Fruit fly (Drosophila melanogaster) whole organism, embryonic: ENCODE data around the gene scrt.

ENCODE experiments used
- ATbp ChIP-seq: fragments of 200-800 bp; sonication (Bioruptor generic); optimal IDR thresholded peaks from 2 replicates; lab custom pipeline; 2017; ENCODE audit warnings: missing biosample characterization, mild to moderate bottlenecking, missing genetic modification characterization, missing genetic modification reagents
- Atf-2 ChIP-seq: fragments of 200-800 bp; sonication (Bioruptor generic); optimal IDR thresholded peaks from 2 replicates; lab custom pipeline; 2016; ENCODE audit warnings: missing biosample characterization, missing genetic modification characterization
- CG10267 ChIP-seq: fragments of 200-800 bp; sonication (Bioruptor generic); optimal IDR thresholded peaks from 2 replicates; lab custom pipeline; 2018; ENCODE audit warnings: missing biosample characterization, mild to moderate bottlenecking, missing genetic modification characterization, moderate library complexity
- CG10565 ChIP-seq: fragments of 200-800 bp; sonication (Bioruptor generic); optimal IDR thresholded peaks from 3 replicates; lab custom pipeline; 2016; ENCODE audit warnings: missing biosample characterization, mild to moderate bottlenecking, missing genetic modification characterization
- CG11560 ChIP-seq: fragments of 200-800 bp; sonication (Bioruptor generic); IDR thresholded peaks from 3 replicates; pipeline ENCODE4 v1.3.6; 2022; ENCODE audit warnings: missing biosample characterization, missing genetic modification characterization
- CG12155 ChIP-seq: fragments of 200-800 bp; sonication (Bioruptor generic); optimal IDR thresholded peaks from 3 replicates; lab custom pipeline; 2016; ENCODE audit warnings: missing biosample characterization, missing genetic modification characterization
- CG1233 ChIP-seq: fragments of 200-800 bp; sonication (Bioruptor generic); optimal IDR thresholded peaks from 4 replicates; lab custom pipeline; 2018; ENCODE audit warnings: missing biosample characterization, mild to moderate bottlenecking, missing genetic modification characterization
- CG13123 ChIP-seq: fragments of 200-800 bp; sonication (Bioruptor generic); optimal IDR thresholded peaks from 2 replicates; lab custom pipeline; 2016; ENCODE audit warnings: missing biosample characterization, missing genetic modification characterization
- CG14014 ChIP-seq: fragments of 200-800 bp; sonication (Bioruptor generic); IDR thresholded peaks from 2 replicates; pipeline ENCODE4 v1.3.6; 2022; ENCODE audit warnings: missing biosample characterization, missing genetic modification characterization
- CG15073 ChIP-seq: fragments of 200-800 bp; sonication (Bioruptor generic); optimal IDR thresholded peaks from 2 replicates; lab custom pipeline; 2016; ENCODE audit warnings: missing biosample characterization, missing genetic modification characterization
- CG18011 ChIP-seq: fragments of 200-800 bp; sonication (Bioruptor generic); optimal IDR thresholded peaks from 2 replicates; lab custom pipeline; 2017; ENCODE audit warnings: missing biosample characterization, missing genetic modification characterization, mild to moderate bottlenecking, moderate library complexity, missing genotype
- CG18262 ChIP-seq: fragments of 200-800 bp; optimal IDR thresholded peaks from 3 replicates; lab custom pipeline; 2019; ENCODE audit warnings: missing biosample characterization, mild to moderate bottlenecking, missing genetic modification characterization, moderate library complexity
- CG4424 ChIP-seq: fragments of 200-800 bp; sonication (Bioruptor generic); optimal IDR thresholded peaks from 3 replicates; lab custom pipeline; 2016; ENCODE audit warnings: missing biosample characterization, missing genetic modification characterization
- CG4617 ChIP-seq: fragments of 200-800 bp; sonication (Bioruptor generic); optimal IDR thresholded peaks from 3 replicates; lab custom pipeline; 2016; ENCODE audit warnings: missing biosample characterization, missing genetic modification characterization, borderline replicate concordance
- CG4707 ChIP-seq: fragments of 200-800 bp; sonication (Bioruptor generic); optimal IDR thresholded peaks from 2 replicates; lab custom pipeline; 2018; ENCODE audit warnings: missing biosample characterization, mild to moderate bottlenecking, missing genetic modification characterization, moderate library complexity
- CG6683 ChIP-seq: fragments of 200-800 bp; sonication (Bioruptor generic); optimal IDR thresholded peaks from 2 replicates; lab custom pipeline; 2017; ENCODE audit warnings: missing biosample characterization, mild to moderate bottlenecking, missing genetic modification characterization, missing genetic modification reagents
- CG7786 ChIP-seq: fragments of 200-800 bp; sonication (Bioruptor generic); optimal IDR thresholded peaks from 2 replicates; lab custom pipeline; 2016; ENCODE audit warnings: missing biosample characterization, missing genetic modification characterization
- CG8281 ChIP-seq: fragments of 200-800 bp; sonication (Bioruptor generic); optimal IDR thresholded peaks from 2 replicates; lab custom pipeline; 2018; ENCODE audit warnings: missing biosample characterization, mild to moderate bottlenecking, missing genetic modification characterization, moderate library complexity
- CG8944 ChIP-seq: fragments of 200-800 bp; sonication (Bioruptor generic); optimal IDR thresholded peaks from 3 replicates; lab custom pipeline; 2016; ENCODE audit warnings: missing biosample characterization, missing genetic modification characterization
- D19B ChIP-seq: fragments of 200-800 bp; sonication (Bioruptor generic); optimal IDR thresholded peaks from 2 replicates; lab custom pipeline; 2017; ENCODE audit warnings: missing biosample characterization, mild to moderate bottlenecking, missing genetic modification characterization
- Dek ChIP-seq: fragments of 200-800 bp; sonication (Bioruptor generic); optimal IDR thresholded peaks from 3 replicates; lab custom pipeline; 2019; ENCODE audit warnings: missing biosample characterization, mild to moderate bottlenecking, missing genetic modification characterization, moderate library complexity
- E2f2 ChIP-seq: fragments of 200-800 bp; sonication (Bioruptor generic); IDR thresholded peaks from 2 replicates; pipeline ENCODE4 v1.3.6; 2022; ENCODE audit warnings: missing biosample characterization, missing genetic modification characterization
- H15 ChIP-seq: fragments of 200-800 bp; sonication (Bioruptor generic); IDR thresholded peaks from 3 replicates; pipeline ENCODE4 v1.3.6; 2022; ENCODE audit warnings: missing biosample characterization, missing genetic modification characterization
- Hr3 ChIP-seq: fragments of 200-800 bp; sonication (Bioruptor generic); optimal IDR thresholded peaks from 3 replicates; lab custom pipeline; 2016; ENCODE audit warnings: missing biosample characterization, missing genetic modification characterization
- Hsf ChIP-seq: fragments of 200-800 bp; sonication (Bioruptor generic); optimal IDR thresholded peaks from 3 replicates; lab custom pipeline; 2016; ENCODE audit warnings: missing biosample characterization, missing genetic modification characterization
- MESR4 ChIP-seq: fragments of 200-800 bp; sonication (Bioruptor generic); optimal IDR thresholded peaks from 2 replicates; lab custom pipeline; 2018; ENCODE audit warnings: missing biosample characterization, mild to moderate bottlenecking, missing genetic modification characterization, moderate library complexity
- Med ChIP-seq: fragments of 200-800 bp; sonication (Bioruptor generic); peaks from one replicate; lab custom pipeline; 2016; ENCODE audit warnings: missing biosample characterization, missing genetic modification characterization, mild to moderate bottlenecking, inconsistent platforms, moderate library complexity
- Oli ChIP-seq: fragments of 200-800 bp; sonication (Bioruptor generic); optimal IDR thresholded peaks from 2 replicates; lab custom pipeline; 2018; ENCODE audit warnings: missing biosample characterization, mild to moderate bottlenecking, missing genetic modification characterization, moderate library complexity
- Poxn ChIP-seq: fragments of 200-800 bp; sonication (Bioruptor generic); IDR thresholded peaks from 2 replicates; pipeline ENCODE4 v1.3.6; 2022; ENCODE audit warnings: missing biosample characterization, missing genetic modification characterization
- Scr ChIP-seq: fragments of 200-800 bp; sonication (Bioruptor generic); IDR thresholded peaks from 2 replicates; pipeline ENCODE4 v1.3.6; 2022; ENCODE audit warnings: missing biosample characterization, missing genetic modification characterization; ENCODE audit not compliant: partially characterized antibody
- Sox100B ChIP-seq: fragments of 200-800 bp; sonication (Bioruptor generic); optimal IDR thresholded peaks from 3 replicates; lab custom pipeline; 2018; ENCODE audit warnings: missing biosample characterization, mild to moderate bottlenecking, missing genetic modification characterization
- Usf ChIP-seq: fragments of 200-800 bp; sonication (Bioruptor generic); optimal IDR thresholded peaks from 2 replicates; lab custom pipeline; 2017; ENCODE audit warnings: missing genotype, missing biosample characterization, missing genetic modification characterization
- Vsx1 ChIP-seq: fragments of 200-800 bp; sonication (Bioruptor generic); optimal IDR thresholded peaks from 2 replicates; lab custom pipeline; 2017; ENCODE audit warnings: missing biosample characterization, mild to moderate bottlenecking, missing genetic modification characterization, missing genetic modification reagents
- YL-1 ChIP-seq: fragments of 200-800 bp; sonication (Bioruptor generic); optimal IDR thresholded peaks from 3 replicates; lab custom pipeline; 2017; ENCODE audit warnings: missing biosample characterization, mild to moderate bottlenecking, missing genetic modification characterization
- bcd ChIP-seq: fragments of 200-800 bp; sonication (Bioruptor generic); optimal IDR thresholded peaks from 2 replicates; lab custom pipeline; 2017; ENCODE audit warnings: missing biosample characterization, mild to moderate bottlenecking, missing genetic modification characterization
- dm ChIP-seq: fragments of 200-800 bp; sonication (Bioruptor generic); optimal IDR thresholded peaks from 3 replicates; lab custom pipeline; 2016; ENCODE audit warnings: missing biosample characterization, missing genetic modification characterization
- dpn ChIP-seq, 2 experiments: fragments of 200-800 bp; sonication (Bioruptor generic); optimal IDR thresholded peaks; 3 replicates each; lab custom pipeline; 2016; ENCODE audit warnings: missing biosample characterization in 2 of 2, missing genetic modification characterization in 2 of 2
- en ChIP-seq: fragments of 200-800 bp; sonication (Bioruptor generic); optimal IDR thresholded peaks from 2 replicates; lab custom pipeline; 2016; ENCODE audit warnings: missing biosample characterization, missing genetic modification characterization
- fru ChIP-seq: fragments of >200 bp; optimal IDR thresholded peaks from 2 replicates; lab custom pipeline; 2017
- jing ChIP-seq: fragments of 200-800 bp; sonication (Bioruptor generic); optimal IDR thresholded peaks from 2 replicates; lab custom pipeline; 2018; ENCODE audit warnings: missing biosample characterization, mild to moderate bottlenecking, missing genetic modification characterization
- lola ChIP-seq, 3 experiments: fragments of >200 bp in 2 of 3; fragments of 200-800 bp in 1 of 3; sonication (Bioruptor generic) in 1 of 3; optimal IDR thresholded peaks; 2 replicates each; lab custom pipeline; 2017 to 2019; ENCODE audit warnings: missing biosample characterization in 3 of 3, missing genetic modification characterization in 3 of 3, mild to moderate bottlenecking in 1 of 3, moderate library complexity in 1 of 3
- oc ChIP-seq: fragments of 200-800 bp; sonication (Bioruptor generic); optimal IDR thresholded peaks from 2 replicates; lab custom pipeline; 2018; ENCODE audit warnings: missing biosample characterization, mild to moderate bottlenecking, missing genetic modification characterization, moderate library complexity
- pita ChIP-seq: fragments of 200-800 bp; sonication (Bioruptor generic); optimal IDR thresholded peaks from 2 replicates; lab custom pipeline; 2017; ENCODE audit warnings: missing biosample characterization, mild to moderate bottlenecking, missing genetic modification characterization
- pnt ChIP-seq: fragments of 200-800 bp; sonication (Bioruptor generic); optimal IDR thresholded peaks from 3 replicates; lab custom pipeline; 2016; ENCODE audit warnings: missing biosample characterization, missing genetic modification characterization
- pzg ChIP-seq: fragments of 200-800 bp; sonication (Bioruptor generic); optimal IDR thresholded peaks from 3 replicates; lab custom pipeline; 2018; ENCODE audit warnings: missing biosample characterization, mild to moderate bottlenecking, missing genetic modification characterization, moderate library complexity
- sqz ChIP-seq: fragments of 200-800 bp; sonication (Bioruptor generic); optimal IDR thresholded peaks from 3 replicates; lab custom pipeline; 2018; ENCODE audit warnings: missing biosample characterization, mild to moderate bottlenecking, missing genetic modification characterization
- sug ChIP-seq: fragments of 200-800 bp; optimal IDR thresholded peaks from 2 replicates; lab custom pipeline; 2019; ENCODE audit warnings: missing biosample characterization, mild to moderate bottlenecking, missing genetic modification characterization, moderate library complexity
- tio ChIP-seq: fragments of 200-800 bp; sonication (Bioruptor generic); optimal IDR thresholded peaks from 2 replicates; lab custom pipeline; 2017; ENCODE audit warnings: missing biosample characterization, missing genetic modification characterization, inconsistent platforms
- tna ChIP-seq: fragments of 200-800 bp; sonication (Bioruptor generic); IDR thresholded peaks from 2 replicates; pipeline ENCODE4 v1.3.6; 2022; ENCODE audit warnings: missing biosample characterization, missing genetic modification characterization; ENCODE audit not compliant: partially characterized antibody
- ttk ChIP-seq: fragments of 200-800 bp; sonication (Bioruptor generic); IDR thresholded peaks from 2 replicates; pipeline ENCODE4 v2.1.2; 2022; ENCODE audit warnings: missing biosample characterization, missing genetic modification characterization
- wek ChIP-seq: fragments of 200-800 bp; sonication (Bioruptor generic); optimal IDR thresholded peaks from 3 replicates; lab custom pipeline; 2018; ENCODE audit warnings: missing biosample characterization, mild to moderate bottlenecking, missing genetic modification characterization, moderate library complexity

The scrt gene

DNA sequence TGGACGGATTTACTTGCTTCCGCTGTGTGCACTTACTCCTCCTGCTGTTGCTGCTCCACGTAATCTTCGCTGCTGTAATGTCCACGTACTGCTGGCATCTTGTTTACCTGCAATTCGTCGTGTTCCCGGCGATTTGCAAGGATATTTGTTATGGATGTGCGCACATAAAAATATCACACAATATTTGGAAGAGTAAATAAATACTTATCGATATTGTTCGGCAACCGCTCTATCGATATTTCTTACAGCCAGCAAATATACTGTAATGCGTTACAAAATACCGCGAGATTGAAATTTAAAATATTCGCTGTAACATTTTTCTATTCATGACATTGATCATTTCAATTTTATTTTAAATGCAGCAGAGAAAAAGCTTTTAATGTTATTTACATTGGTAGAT is 45.9 kb upstream of the scrt start, which contains the start of gene CG10866 (continued):
- TF ChIP-seq Scr (GFP tag; lab: Robert Waterston, UW) (peak; percentile 85), Atf-2 (no peak), E2f2 (peak; percentile 79), Hr3 (GFP tag; lab: Kevin White, UChicago) (no peak), pzg (GFP tag; lab: Kevin White, UChicago) (peak; percentile 73), pita (no peak), Usf (GFP tag; lab: Kevin White, UChicago) (no peak), CG12155 (GFP tag; lab: Kevin White, UChicago) (peak; percentile 23), ATbp (GFP tag; lab: Kevin White, UChicago) (no peak), pnt (GFP tag; lab: Kevin White, UChicago) (no peak), CG11560 (tag; lab: Robert Waterston, UW) (no peak), fru (lab: Kevin White, UChicago) (no peak), tio (no peak), dpn (GFP tag; optimal IDR thresholded peaks at IDR 0.05; lab: Kevin White, UChicago) (no peak), CG4617 (GFP tag; lab: Kevin White, UChicago) (peak; percentile 25), sqz (GFP tag; lab: Kevin White, UChicago) (no peak), CG8944 (GFP tag; lab: Kevin White, UChicago) (no peak), Dek (tag; lab: Kevin White, UChicago) (no peak), YL-1 (GFP tag; lab: Kevin White, UChicago) (no peak), CG18011 (GFP tag; lab: Kevin White, UChicago) (no peak), MESR4 (GFP tag; lab: Kevin White, UChicago) (peak; percentile 42), en (GFP tag; lab: Kevin White, UChicago) (no peak), CG4424 (GFP tag; lab: Kevin White, UChicago) (no peak), jing (GFP tag; lab: Kevin White, UChicago) (no peak), CG10565 (GFP tag; lab: Kevin White, UChicago) (no peak), wek (no peak), CG8281 (tag; lab: Kevin White, UChicago) (no peak), lola (GFP tag; optimal IDR thresholded peaks at IDR 0.05; lab: Kevin White, UChicago) (no peak), CG1233 (no peak), CG4707 (no peak), bcd (no peak), D19B (no peak), Med (GFP tag; lab: Kevin White, UChicago) (peak; percentile 31), Hsf (GFP tag; lab: Kevin White, UChicago) (no peak), tna (GFP tag; lab: Robert Waterston, UW) (peak; percentile 64), sug (tag; lab: Kevin White, UChicago) (no peak), oc (tag; lab: Kevin White, UChicago) (no peak), CG13123 (no peak), CG7786 (GFP tag; lab: Kevin White, UChicago) (no peak), CG6683 (no peak), CG10267 (tag; lab: Kevin White, UChicago) (no peak), CG15073 (no peak), CG14014 (no peak), Poxn (GFP tag; lab: Robert Waterston, UW) (no peak), H15 (GFP tag; lab: Robert Waterston, UW) (no peak), Oli (no peak), Vsx1 (GFP tag; lab: Kevin White, UChicago) (no peak), Sox100B (GFP tag; lab: Kevin White, UChicago) (no peak), dm (no peak), ttk (GFP tag; lab: Robert Waterston, UW) (no peak), CG18262 (no peak)
